Worm (Caenorhabditis elegans): Measurements from ENCODE around the gene dct-19.

Gene dct-19

ce11 chrIV:12920553-12920952 lies 22.2 kb upstream of the dct-19 start:
- TF ChIP-seq ceh-24 (tag; optimal IDR thresholded peaks at IDR 0.05) = no peak
- no peak for TF ChIP-seq C38D4.7 (GFP tag; optimal IDR thresholded peaks at IDR 0.05)
- TF ChIP-seq F13H6.1 (tag; optimal IDR thresholded peaks at IDR 0.05) = no peak
- no peak for TF ChIP-seq sox-2 (GFP tag; IDR thresholded peaks at IDR 0.05)
- TF ChIP-seq ceh-34 (tag; optimal IDR thresholded peaks at IDR 0.05) = no peak

DNA sequence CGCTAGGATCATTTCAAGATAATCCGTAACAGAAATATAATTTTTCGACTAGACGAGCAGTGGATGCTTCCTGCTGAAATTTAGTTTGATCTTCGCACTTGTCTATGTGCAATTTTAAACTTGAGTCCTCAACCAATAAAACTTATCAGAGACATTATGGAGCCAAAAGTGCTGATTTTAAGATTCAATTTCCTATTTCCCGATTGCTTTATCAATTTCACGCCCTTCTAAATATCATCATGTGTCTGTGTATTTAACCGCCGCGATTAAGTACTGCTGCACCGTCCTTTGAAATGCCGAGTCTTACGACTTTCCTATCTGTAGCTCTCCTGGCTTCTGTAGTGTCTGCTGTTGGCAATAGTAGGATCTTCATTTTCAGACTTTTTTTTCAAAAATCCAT lies 21.7 kb upstream of the dct-19 start, which contains the start of gene C32H11.4:
Gene C32H11.4, plus strand, starts transcription at position 238 of the 400 bp plus-strand sequence.
- TF ChIP-seq ceh-18 (tag; optimal IDR thresholded peaks at IDR 0.05) (no peak), F13H6.1 (tag; optimal IDR thresholded peaks at IDR 0.05) (no peak), ceh-2 (tag; optimal IDR thresholded peaks at IDR 0.05) (no peak), pag-3 (tag; optimal IDR thresholded peaks at IDR 0.05; ENCODE audit: borderline replicate concordance) (no peak), eyg-1 (tag; optimal IDR thresholded peaks at IDR 0.05) (no peak), pat-9 (tag; optimal IDR thresholded peaks at IDR 0.05) (no peak), hlh-15 (tag; optimal IDR thresholded peaks at IDR 0.05) (no peak), Y22D7AL.16 (tag; optimal IDR thresholded peaks at IDR 0.05) (no peak), ceh-48 (tag; optimal IDR thresholded peaks at IDR 0.05) (no peak), ceh-30 (tag; optimal IDR thresholded peaks at IDR 0.05) (no peak), K02D7.2 (tag; optimal IDR thresholded peaks at IDR 0.05) (no peak)

ce11 chrIV:12924332-12924731 lies 18.4 kb upstream of the dct-19 start, which contains the start of gene srlf-4:
srlf-4 (minus strand) TSS chrIV:12924432.
- no peak for TF ChIP-seq ztf-16 (tag; optimal IDR thresholded peaks at IDR 0.05)
- no peak for TF ChIP-seq nfya-1 (tag; optimal IDR thresholded peaks at IDR 0.05)
- no peak for TF ChIP-seq unc-3 (GFP tag; conservative IDR thresholded peaks at IDR 0.05)
- TF ChIP-seq unc-3 (tag; optimal IDR thresholded peaks at IDR 0.05) = no peak
- TF ChIP-seq pha-4 (tag; optimal IDR thresholded peaks at IDR 0.05) = no peak
- TF ChIP-seq elt-4 (tag; optimal IDR thresholded peaks at IDR 0.05) = no peak
- no peak for TF ChIP-seq che-1 (tag; optimal IDR thresholded peaks at IDR 0.05)
- no peak for TF ChIP-seq F13H6.1 (tag; optimal IDR thresholded peaks at IDR 0.05)
- TF ChIP-seq zip-5 (tag; optimal IDR thresholded peaks at IDR 0.05) = no peak
- no peak for TF ChIP-seq K09A11.1 (tag; optimal IDR thresholded peaks at IDR 0.05; ENCODE audit: insufficient read depth)
- TF ChIP-seq ceh-31 (tag; optimal IDR thresholded peaks at IDR 0.05) = no peak
- no peak for TF ChIP-seq ceh-30 (tag; optimal IDR thresholded peaks at IDR 0.05)
- no peak for TF ChIP-seq odd-2 (tag; optimal IDR thresholded peaks at IDR 0.05)
- TF ChIP-seq fkh-6 (tag; optimal IDR thresholded peaks at IDR 0.05) = no peak
- TF ChIP-seq hlh-15 (tag; optimal IDR thresholded peaks at IDR 0.05) = no peak
- TF ChIP-seq ceh-22 (tag; optimal IDR thresholded peaks at IDR 0.05) = no peak
- no peak for TF ChIP-seq ttx-3 (tag; optimal IDR thresholded peaks at IDR 0.05)
- TF ChIP-seq lim-6 (tag; optimal IDR thresholded peaks at IDR 0.05) = no peak
- TF ChIP-seq ceh-9 (tag; optimal IDR thresholded peaks at IDR 0.05) = no peak

ce11 chrIV:12926639-12927038 lies 16.1 kb upstream of the dct-19 start, which contains the start of gene srlf-5:
srlf-5 (minus strand) TSS chrIV:12926739.
- no peak for TF ChIP-seq elt-4 (tag; optimal IDR thresholded peaks at IDR 0.05)
- TF ChIP-seq pros-1 (tag; optimal IDR thresholded peaks at IDR 0.05) = no peak
- no peak for TF ChIP-seq pax-1 (tag; optimal IDR thresholded peaks at IDR 0.05)
- no peak for TF ChIP-seq unc-55 (GFP tag; optimal IDR thresholded peaks at IDR 0.05)
- no peak for TF ChIP-seq pqm-1 (tag; optimal IDR thresholded peaks at IDR 0.05)
- TF ChIP-seq ama-1 (optimal IDR thresholded peaks at IDR 0.05) = no peak
- no peak for TF ChIP-seq rnt-1 (tag; optimal IDR thresholded peaks at IDR 0.05)
- TF ChIP-seq hlh-8 (tag; optimal IDR thresholded peaks at IDR 0.05) = no peak
- no peak for TF ChIP-seq gmeb-2 (tag; optimal IDR thresholded peaks at IDR 0.05)
- no peak for TF ChIP-seq fkh-10 (GFP tag; optimal IDR thresholded peaks at IDR 0.05)
- no peak for TF ChIP-seq T23F11.4 (GFP tag; optimal IDR thresholded peaks at IDR 0.05)
- no peak for TF ChIP-seq ttx-3 (tag; optimal IDR thresholded peaks at IDR 0.05)

Measured in whole organism, late embryonic.